Worm (Caenorhabditis elegans): ENCODE data around the gene skat-1.

DNA sequence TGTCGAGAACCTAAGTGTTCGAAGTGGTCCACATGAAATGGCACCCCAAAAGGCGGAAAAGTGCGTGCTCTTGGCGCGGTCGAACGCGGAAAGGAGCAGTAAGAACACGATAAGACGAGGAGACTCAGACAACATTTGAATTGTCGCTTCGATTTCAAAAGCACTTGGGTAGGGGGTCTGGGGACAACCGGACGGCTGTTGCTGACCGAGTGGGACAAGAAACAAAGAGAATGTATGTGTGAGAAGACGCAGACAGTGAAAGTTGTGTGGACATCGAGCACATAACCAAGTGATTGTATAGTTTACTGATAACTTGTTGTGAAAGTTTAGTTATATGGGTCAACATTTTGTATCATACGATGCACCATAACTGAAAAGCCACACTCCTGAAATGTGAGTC, 10.6 kb upstream of the skat-1 start:
- TF ChIP-seq lin-39 (tag; optimal IDR thresholded peaks at IDR 0.05) (no peak), aly-2 (tag; optimal IDR thresholded peaks at IDR 0.05) (no peak), nhr-237 (tag; optimal IDR thresholded peaks at IDR 0.05) (no peak)
